Worm (Caenorhabditis elegans): Measurements from ENCODE around the gene ZK353.2.

The ZK353.2 gene

DNA sequence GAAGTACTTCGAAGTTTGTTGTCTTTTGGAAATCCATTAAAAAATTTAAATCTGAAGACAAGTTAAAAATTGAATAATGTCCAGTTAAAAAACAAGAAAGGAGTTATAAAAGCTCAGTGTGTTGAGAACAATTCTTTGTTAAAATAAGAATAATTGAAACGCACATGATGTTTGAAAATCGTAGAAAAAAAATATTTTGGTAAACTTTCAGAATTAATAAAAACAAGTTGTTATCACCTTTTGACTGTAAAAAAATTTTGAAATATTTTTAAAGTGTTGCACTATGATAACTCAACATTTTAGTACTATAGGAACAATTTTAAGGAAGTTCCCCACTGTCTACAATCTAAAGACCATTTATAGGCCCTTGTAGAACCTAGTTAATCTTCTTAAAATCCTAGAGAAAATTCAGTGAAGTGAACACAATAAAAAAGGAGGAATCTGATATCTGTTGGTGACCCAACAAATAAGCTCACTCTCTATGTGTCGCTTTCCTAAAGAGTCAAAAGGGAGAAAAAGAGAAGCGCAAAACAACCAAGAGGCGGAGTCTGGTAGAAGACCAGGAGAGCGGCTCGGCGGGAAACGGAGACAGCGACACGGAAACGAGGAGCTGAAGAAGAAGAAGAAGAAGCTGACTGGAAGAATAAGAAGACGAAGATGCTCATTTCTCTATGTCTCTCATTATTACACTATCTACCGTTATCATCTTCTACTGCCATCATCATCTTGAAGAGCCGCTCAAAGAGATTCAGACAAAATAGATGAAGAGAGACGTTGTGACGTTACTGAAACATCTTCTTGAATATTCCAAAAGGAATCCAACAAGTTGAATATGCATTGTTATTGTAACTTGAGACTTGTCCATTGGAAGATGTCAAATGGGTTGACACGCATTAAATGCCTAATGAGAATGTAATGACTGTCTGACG lies 3.9 kb upstream of the ZK353.2 start, which contains the start of gene ZK353.10 (continued):
- TF ChIP-seq fkh-10 (GFP tag; optimal IDR thresholded peaks at IDR 0.05), result no peak
- TF ChIP-seq elt-2 (tag; optimal IDR thresholded peaks at IDR 0.05), result no peak
- no peak for TF ChIP-seq irx-1 (tag; optimal IDR thresholded peaks at IDR 0.05)
- TF ChIP-seq lin-39 (tag; optimal IDR thresholded peaks at IDR 0.05), result no peak
- no peak for TF ChIP-seq elt-3 (tag; optimal IDR thresholded peaks at IDR 0.05)
- no peak for TF ChIP-seq ceh-8 (GFP tag; optimal IDR thresholded peaks at IDR 0.05)
- no peak for TF ChIP-seq pqm-1 (tag; optimal IDR thresholded peaks at IDR 0.05)
- TF ChIP-seq nhr-19 (GFP tag; conservative IDR thresholded peaks at IDR 0.05), result no peak
- no peak for TF ChIP-seq ztf-4 (tag; optimal IDR thresholded peaks at IDR 0.05)
- TF ChIP-seq lin-35 (GFP tag; optimal IDR thresholded peaks at IDR 0.05), result peak in 1 of 2 experiments; percentile 3
- no peak for TF ChIP-seq nhr-12 (tag; optimal IDR thresholded peaks at IDR 0.05)
- no peak for TF ChIP-seq mdl-1 (tag; optimal IDR thresholded peaks at IDR 0.05)
- TF ChIP-seq aha-1 (tag; optimal IDR thresholded peaks at IDR 0.05), result no peak
- TF ChIP-seq zag-1 (tag; optimal IDR thresholded peaks at IDR 0.05), result no peak
- no peak for TF ChIP-seq C16A3.4 (tag; optimal IDR thresholded peaks at IDR 0.05)
- TF ChIP-seq blmp-1 (tag; optimal IDR thresholded peaks at IDR 0.05), result no peak
- no peak for TF ChIP-seq nhr-84 (tag; optimal IDR thresholded peaks at IDR 0.05)
- no peak for TF ChIP-seq fos-1 (tag; optimal IDR thresholded peaks at IDR 0.05)

- TF ChIP-seq zag-1 (tag; optimal IDR thresholded peaks at IDR 0.05) (no peak), lin-35 (GFP tag; optimal IDR thresholded peaks at IDR 0.05) (no peak), nhr-84 (tag; optimal IDR thresholded peaks at IDR 0.05) (no peak), isw-1 (GFP tag; IDR thresholded peaks at IDR 0.05) (no peak), lin-13 (GFP tag; optimal IDR thresholded peaks at IDR 0.05) (no peak), ceh-63 (GFP tag; optimal IDR thresholded peaks at IDR 0.05) (no peak), ztf-11 (tag; optimal IDR thresholded peaks at IDR 0.05) (no peak), nhr-11 (tag; optimal IDR thresholded peaks at IDR 0.05) (no peak), mep-1 (tag; optimal IDR thresholded peaks at IDR 0.05) (no peak), fkh-8 (tag; optimal IDR thresholded peaks at IDR 0.05) (no peak), fkh-10 (GFP tag; optimal IDR thresholded peaks at IDR 0.05) (no peak)
These were observed 2.8 kb upstream of the ZK353.2 start, which contains the start of gene ZK353.3 for ce11 chrIII:8395685-8396084. ZK353.3 (plus strand) TSS chrIII:8395985.

ce11 chrIII:8400478-8400877 lies 2.0 kb downstream of the ZK353.2 start:
- TF ChIP-seq mdl-1 (tag; optimal IDR thresholded peaks at IDR 0.05), result peak in 1 of 2 experiments; percentile 23
- TF ChIP-seq tlp-1 (tag; optimal IDR thresholded peaks at IDR 0.05), result peak; percentile 79
- TF ChIP-seq egl-27 (tag; optimal IDR thresholded peaks at IDR 0.05), result no peak
- peak; percentile 97 for TF ChIP-seq elt-2 (tag; optimal IDR thresholded peaks at IDR 0.05)
- TF ChIP-seq nhr-20 (tag; optimal IDR thresholded peaks at IDR 0.05), result peak; percentile 26
- peak; percentile 11 for TF ChIP-seq nhr-71 (tag; optimal IDR thresholded peaks at IDR 0.05)
- peak; percentile 7 for TF ChIP-seq lin-14 (GFP tag; optimal IDR thresholded peaks at IDR 0.05)
- no peak for TF ChIP-seq efl-1 (optimal IDR thresholded peaks at IDR 0.05)
- TF ChIP-seq efl-1 (GFP tag; optimal IDR thresholded peaks at IDR 0.05 in 1 of 2), result peak in 1 of 2 experiments; percentile 78
- peak; percentile 97 for TF ChIP-seq pqm-1 (tag; optimal IDR thresholded peaks at IDR 0.05)
- no peak for TF ChIP-seq mab-9 (GFP tag; IDR thresholded peaks at IDR 0.05)
- peak; percentile 44 for TF ChIP-seq jun-1 (tag; optimal IDR thresholded peaks at IDR 0.05)
- TF ChIP-seq nhr-12 (tag; optimal IDR thresholded peaks at IDR 0.05), result no peak
- TF ChIP-seq unc-130 (tag; optimal IDR thresholded peaks at IDR 0.05), result no peak

- TF ChIP-seq egl-27 (tag; optimal IDR thresholded peaks at IDR 0.05) (no peak), swsn-7 (tag; optimal IDR thresholded peaks at IDR 0.05) (no peak), ceh-8 (GFP tag; optimal IDR thresholded peaks at IDR 0.05) (no peak), vab-15 (tag; optimal IDR thresholded peaks at IDR 0.05) (no peak)
These were observed 3.4 kb downstream of the ZK353.2 start, which contains the start of gene lap-1 for ce11 chrIII:8401887-8402286. lap-1 (minus strand) TSS chrIII:8401928.

Measured in whole organism, L1 larva.